Worm (Caenorhabditis elegans) whole organism, L1 larva: ENCODE measurements around the gene fbxa-172.

ENCODE experiments used
- aly-2 ChIP-seq: fragments of 150-350 bp; optimal IDR thresholded peaks from 2 replicates; lab custom pipeline; 2014; ENCODE audit warnings: missing biosample characterization, missing genetic modification characterization
- ceh-63 ChIP-seq: fragments of 200-800 bp; sonication (Bioruptor generic); optimal IDR thresholded peaks from 2 replicates; lab custom pipeline; 2018; ENCODE audit warnings: mild to moderate bottlenecking, missing genetic modification characterization, missing compliant biosample characterization
- ceh-82 ChIP-seq, 3 experiments: fragments of 150-350 bp in 1 of 3; sonication (generic microtip) in 2 of 3; optimal IDR thresholded peaks; 2 replicates each; lab custom pipeline; 2014 to 2017; ENCODE audit warnings: missing biosample characterization in 3 of 3, missing genetic modification characterization in 3 of 3
- egl-13 ChIP-seq: sonication (generic microtip); optimal IDR thresholded peaks from 2 replicates; lab custom pipeline; 2016; ENCODE audit warnings: missing genotype, missing genetic modification reagents, missing genetic modification characterization, missing compliant biosample characterization
- egl-27 ChIP-seq, 2 experiments: fragments of 150-350 bp in 1 of 2; sonication (generic microtip); optimal IDR thresholded peaks; 3 replicates each; lab custom pipeline; 2017 to 2018; ENCODE audit warnings: missing biosample characterization in 2 of 2, missing genetic modification characterization in 2 of 2, missing genetic modification reagents in 2 of 2
- fkh-10 ChIP-seq: sonication (generic microtip); optimal IDR thresholded peaks from 2 replicates; lab custom pipeline; 2017; ENCODE audit warnings: missing biosample characterization, missing genetic modification reagents, missing genetic modification characterization
- fos-1 ChIP-seq: fragments of 150-350 bp; optimal IDR thresholded peaks from 2 replicates; lab custom pipeline; 2014; ENCODE audit warnings: missing biosample characterization, missing genetic modification characterization
- grh-1 ChIP-seq: fragments of 200-800 bp; sonication (Bioruptor generic); IDR thresholded peaks from 2 replicates; pipeline ENCODE4 v1.3.6; 2022; ENCODE audit warnings: missing genetic modification reagents, missing genetic modification characterization, missing compliant biosample characterization
- jun-1 ChIP-seq: fragments of 150-350 bp; optimal IDR thresholded peaks from 2 replicates; lab custom pipeline; 2014; ENCODE audit warnings: missing biosample characterization, missing genetic modification reagents, missing genetic modification characterization
- lsy-2 ChIP-seq, 2 experiments: fragments of 150-350 bp; optimal IDR thresholded peaks; 2 replicates each; lab custom pipeline; 2014; ENCODE audit warnings: missing biosample characterization in 2 of 2, missing genetic modification characterization in 2 of 2
- pqm-1 ChIP-seq: sonication (generic microtip); optimal IDR thresholded peaks from 3 replicates; lab custom pipeline; 2017; ENCODE audit warnings: missing biosample characterization, missing genetic modification characterization
- sptf-1 ChIP-seq: fragments of 150-350 bp; optimal IDR thresholded peaks from 2 replicates; lab custom pipeline; 2014; ENCODE audit warnings: missing biosample characterization, missing genetic modification characterization
- tbx-2 ChIP-seq: sonication (generic microtip); optimal IDR thresholded peaks from 2 replicates; lab custom pipeline; 2016; ENCODE audit warnings: missing genetic modification characterization, missing compliant biosample characterization
- zag-1 ChIP-seq: fragments of 150-350 bp; optimal IDR thresholded peaks from 2 replicates; lab custom pipeline; 2014; ENCODE audit warnings: missing biosample characterization, missing genetic modification characterization

DNA sequence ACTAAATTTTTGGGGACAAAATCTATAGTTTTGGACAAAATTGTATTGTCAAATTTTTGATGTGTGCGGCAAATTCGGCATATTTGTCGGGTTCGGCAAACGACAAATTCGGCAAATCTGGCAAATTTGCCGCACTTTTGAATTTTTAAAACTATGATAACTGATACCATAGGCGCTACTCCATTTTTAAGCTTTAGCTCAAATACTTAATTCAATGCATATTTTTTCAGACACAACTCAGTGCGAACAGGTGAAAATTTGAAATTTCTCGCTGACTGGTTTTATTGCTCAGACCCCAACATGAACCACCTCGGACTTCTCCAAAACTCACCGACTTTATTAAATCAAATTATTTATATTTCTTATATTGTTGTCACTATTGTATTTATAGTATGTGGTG, 18.8 kb upstream of the fbxa-172 start, which contains the start of gene srz-25:
- TF ChIP-seq grh-1 (GFP tag; lab: Robert Waterston, UW), result no peak
- no peak for TF ChIP-seq pqm-1 (tag; lab: Kevin White, UChicago)
- TF ChIP-seq fkh-10 (GFP tag; lab: Kevin White, UChicago), result no peak
- TF ChIP-seq egl-13, result no peak
- TF ChIP-seq sptf-1 (tag; lab: Kevin White, UChicago), result no peak
- TF ChIP-seq aly-2 (tag; lab: Kevin White, UChicago), result no peak
- no peak for TF ChIP-seq fos-1 (tag; lab: Kevin White, UChicago)
- TF ChIP-seq egl-27 (tag; optimal IDR thresholded peaks at IDR 0.05; lab: Kevin White, UChicago), result no peak
- TF ChIP-seq ceh-82 (tag; optimal IDR thresholded peaks at IDR 0.05; lab: Kevin White, UChicago), result no peak
- no peak for TF ChIP-seq lsy-2 (tag; optimal IDR thresholded peaks at IDR 0.05; lab: Kevin White, UChicago)
- no peak for TF ChIP-seq jun-1
- no peak for TF ChIP-seq zag-1 (tag; lab: Kevin White, UChicago)
- no peak for TF ChIP-seq tbx-2 (tag; lab: Kevin White, UChicago)
- no peak for TF ChIP-seq ceh-63
